Worm (Caenorhabditis elegans): ENCODE results near the gene F41F3.8.
A peak's percentile ranks its signal among the peaks of the same experiment; 100 is the strongest.

F41F3.8 gene

DNA sequence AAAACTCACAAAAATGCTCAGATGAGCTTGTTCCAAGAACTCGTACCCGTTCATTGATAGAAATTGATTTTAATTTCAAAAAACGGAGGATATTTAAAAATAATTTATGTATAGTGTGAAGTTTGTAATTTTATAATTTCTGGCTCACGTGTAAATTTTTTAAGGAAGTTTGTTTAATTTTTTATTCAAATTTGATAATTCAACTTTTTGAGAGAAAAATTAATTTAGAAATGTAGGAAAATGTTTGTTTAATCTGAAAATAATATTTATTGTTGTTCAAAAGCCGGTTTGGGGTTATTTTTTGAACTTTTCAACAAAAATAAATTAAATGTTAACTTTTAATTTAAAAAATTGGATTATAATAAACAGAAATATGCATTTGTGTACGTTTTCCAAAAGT lies 27.5 kb downstream of the F41F3.8 start, which contains the start of gene K03B4.6:
Gene K03B4.6 (minus strand): TSS at position 101 of the 400 bp plus-strand sequence.
- TF ChIP-seq nfya-1 (tag; optimal IDR thresholded peaks at IDR 0.05) (no peak), ceh-30 (tag; optimal IDR thresholded peaks at IDR 0.05) (no peak), dve-1 (tag; optimal IDR thresholded peaks at IDR 0.05) (no peak), hlh-6 (tag; optimal IDR thresholded peaks at IDR 0.05) (no peak), ref-2 (tag; optimal IDR thresholded peaks at IDR 0.05) (no peak), ama-1 (optimal IDR thresholded peaks at IDR 0.05) (no peak), ceh-6 (GFP tag; optimal IDR thresholded peaks at IDR 0.05) (no peak), fax-1 (tag; optimal IDR thresholded peaks at IDR 0.05) (no peak), sox-4 (tag; optimal IDR thresholded peaks at IDR 0.05) (no peak), elt-2 (tag; optimal IDR thresholded peaks at IDR 0.05) (no peak), pax-1 (tag; optimal IDR thresholded peaks at IDR 0.05) (no peak), elt-4 (tag; optimal IDR thresholded peaks at IDR 0.05) (no peak), sdc-2 (tag; optimal IDR thresholded peaks at IDR 0.05) (no peak)

DNA sequence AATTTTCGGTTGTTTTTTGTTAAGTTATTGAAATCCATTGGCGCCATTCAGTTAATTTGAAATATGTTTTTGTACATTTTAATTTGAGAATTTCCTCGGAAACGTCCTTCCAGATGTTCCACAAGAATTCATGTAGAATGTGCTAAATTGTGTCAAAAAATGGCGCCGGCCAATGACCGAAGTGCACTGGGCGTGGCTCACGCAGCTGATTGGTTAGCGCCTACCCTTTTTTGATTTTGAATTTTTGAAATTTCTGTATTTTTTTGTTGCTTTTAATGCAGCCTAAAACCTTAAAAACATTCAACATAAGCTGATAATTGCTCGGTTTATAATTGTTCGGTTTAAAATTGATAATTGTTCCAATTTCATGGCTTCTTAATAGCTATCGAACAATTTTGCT lies 28.2 kb downstream of the F41F3.8 start:
- TF ChIP-seq syd-9 (tag; optimal IDR thresholded peaks at IDR 0.05) (no peak), pros-1 (tag; optimal IDR thresholded peaks at IDR 0.05) (no peak), nfya-1 (tag; optimal IDR thresholded peaks at IDR 0.05) (peak; percentile 65), ztf-16 (tag; optimal IDR thresholded peaks at IDR 0.05) (no peak), tbx-2 (tag; optimal IDR thresholded peaks at IDR 0.05) (no peak), ama-1 (optimal IDR thresholded peaks at IDR 0.05) (no peak)

DNA sequence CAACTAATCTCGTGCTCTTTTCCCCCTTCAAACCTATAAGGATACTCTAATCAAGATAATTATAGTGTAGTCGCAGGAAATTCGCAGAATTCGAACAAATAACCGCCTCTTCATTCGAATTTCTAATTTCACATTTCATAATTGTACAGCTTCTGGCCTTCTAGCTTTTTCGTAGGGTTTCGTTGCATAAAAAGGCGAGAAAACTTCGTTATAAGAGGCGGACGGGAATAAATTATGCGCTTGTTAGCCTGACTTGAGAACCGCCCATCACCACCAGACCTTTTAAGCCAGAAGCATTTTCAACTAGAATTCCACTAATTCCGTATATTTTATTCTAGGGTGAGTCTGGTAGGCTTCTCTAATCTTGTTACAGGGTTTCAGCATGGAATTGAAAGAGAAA lies 33.0 kb downstream of the F41F3.8 start, which contains the start of gene K03B4.4:
Gene K03B4.4 (plus strand): TSS at position 301 of the 400 bp plus-strand sequence.
- TF ChIP-seq gmeb-2 (tag; optimal IDR thresholded peaks at IDR 0.05) (no peak), pha-2 (tag; optimal IDR thresholded peaks at IDR 0.05) (no peak), ceh-34 (tag; optimal IDR thresholded peaks at IDR 0.05) (no peak), pros-1 (tag; optimal IDR thresholded peaks at IDR 0.05) (no peak)

DNA sequence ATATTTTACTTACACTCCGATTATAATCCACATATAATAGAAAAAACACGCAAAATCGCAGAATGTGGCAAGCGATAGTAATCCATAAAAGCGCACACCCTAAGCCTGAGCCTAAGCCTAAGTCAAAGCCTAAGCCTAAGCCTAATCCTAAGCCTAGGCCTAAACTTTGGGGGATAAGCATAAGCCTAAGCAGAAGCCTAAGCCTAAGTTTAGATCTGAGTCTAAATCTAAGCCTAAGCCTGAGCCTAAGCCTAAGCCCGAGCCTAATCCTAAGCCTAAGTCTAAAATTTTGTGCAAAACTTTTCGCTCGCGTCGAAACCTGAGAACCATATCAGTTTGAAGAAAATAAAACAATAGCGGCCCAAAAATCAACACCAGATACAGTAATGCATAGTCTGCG lies 35.5 kb downstream of the F41F3.8 start:
- peak; percentile 74 for TF ChIP-seq dve-1 (tag; optimal IDR thresholded peaks at IDR 0.05)
- TF ChIP-seq nfya-1 (tag; optimal IDR thresholded peaks at IDR 0.05): no peak
- no peak for TF ChIP-seq hlh-6 (tag; optimal IDR thresholded peaks at IDR 0.05)
- no peak for TF ChIP-seq ceh-14 (tag; optimal IDR thresholded peaks at IDR 0.05)
- no peak for TF ChIP-seq pha-2 (tag; optimal IDR thresholded peaks at IDR 0.05)
- TF ChIP-seq F13H6.1 (tag; optimal IDR thresholded peaks at IDR 0.05): no peak

DNA sequence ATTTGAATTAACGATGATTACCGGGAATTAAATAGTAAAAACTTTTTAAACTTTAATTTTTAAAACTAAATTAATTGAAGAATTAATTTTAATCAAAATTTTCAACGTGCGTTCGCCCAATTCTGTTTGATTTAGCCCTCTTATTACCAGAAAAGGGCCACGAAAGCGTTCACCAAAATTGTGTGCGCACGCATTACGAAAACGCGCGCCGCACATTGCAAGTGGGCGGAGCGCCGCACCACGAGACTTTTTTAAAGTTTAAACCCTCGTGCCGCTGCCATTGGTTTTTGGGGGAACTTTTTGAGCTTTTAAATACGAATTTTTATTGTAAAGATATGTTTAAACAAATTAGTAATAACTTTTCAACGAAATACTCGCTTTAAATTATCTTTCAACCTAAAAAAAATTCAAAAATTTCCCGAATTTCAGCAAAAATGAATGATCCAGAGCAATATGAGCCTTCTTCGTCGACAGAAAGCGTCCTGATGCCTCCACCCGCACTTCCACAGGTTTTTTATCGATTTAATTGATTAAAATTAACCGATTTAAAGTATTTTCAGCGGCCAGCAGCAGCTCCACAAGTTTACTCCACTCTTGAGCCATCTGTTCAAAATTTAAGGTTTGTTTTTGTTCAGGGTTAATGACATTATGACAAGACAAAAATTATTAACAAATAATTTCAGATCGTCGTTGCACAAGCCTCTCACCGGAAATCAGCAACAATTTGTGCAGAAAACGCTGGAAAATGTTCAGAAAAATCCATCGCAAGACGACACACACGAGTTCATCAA lies 38.2 kb downstream of the F41F3.8 start, which contains the start of gene taf-10:
Gene taf-10 (plus strand): TSS at position 424 of the 791 bp plus-strand sequence.
- TF ChIP-seq nfya-1 (tag; optimal IDR thresholded peaks at IDR 0.05) (peak; percentile 33), hlh-30 (tag; optimal IDR thresholded peaks at IDR 0.05; ENCODE audit: insufficient read depth) (peak; percentile 82), tbx-7 (tag; optimal IDR thresholded peaks at IDR 0.05) (no peak), ztf-16 (tag; optimal IDR thresholded peaks at IDR 0.05) (no peak), ahr-1 (tag; optimal IDR thresholded peaks at IDR 0.05) (no peak)

DNA sequence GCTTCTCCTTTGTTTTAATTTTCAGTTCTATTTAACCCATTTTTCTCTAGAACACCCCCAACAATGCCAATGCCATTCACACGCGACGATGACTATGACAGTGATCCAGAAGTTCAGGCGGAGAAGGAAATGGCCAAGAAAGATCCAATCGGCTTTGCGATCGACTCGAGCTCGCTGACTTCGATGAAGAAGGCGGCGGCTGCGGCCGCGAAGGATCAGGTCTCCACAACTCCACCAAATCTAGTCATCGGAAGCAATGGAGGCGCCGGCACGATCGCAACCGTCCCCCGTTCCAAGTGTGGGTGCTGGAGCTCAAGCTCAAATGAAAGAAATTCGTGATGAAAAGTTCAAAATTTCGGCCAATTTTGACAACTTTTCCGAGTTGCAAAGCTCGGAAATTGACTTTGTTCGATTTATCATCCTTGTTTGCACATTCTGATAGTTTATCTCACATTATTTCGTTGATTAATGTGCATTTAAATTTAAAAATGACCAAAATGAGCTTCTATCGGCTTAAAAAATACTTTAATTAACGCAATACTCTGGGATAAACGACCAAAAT lies 39.4 kb downstream of the F41F3.8 start, which contains the start of gene K03B4.2:
Gene K03B4.2 (plus strand): TSS at position 51 of the 562 bp plus-strand sequence.
- TF ChIP-seq tbx-2 (tag; optimal IDR thresholded peaks at IDR 0.05) (no peak), unc-86 (tag; optimal IDR thresholded peaks at IDR 0.05) (no peak), ceh-9 (tag; optimal IDR thresholded peaks at IDR 0.05) (no peak), sox-2 (GFP tag; IDR thresholded peaks at IDR 0.05) (no peak), ztf-16 (tag; optimal IDR thresholded peaks at IDR 0.05) (no peak), C38D4.7 (GFP tag; optimal IDR thresholded peaks at IDR 0.05) (no peak), C08G9.2 (tag; optimal IDR thresholded peaks at IDR 0.05) (no peak)

Measured in whole organism, late embryonic.